Worm (Caenorhabditis elegans) whole organism, L2 larva: ENCODE measurements around the gene ufc-1.

ENCODE experiments used
- fos-1 ChIP-seq: fragments of 150-350 bp; optimal IDR thresholded peaks from 2 replicates; lab custom pipeline; 2014; ENCODE audit warnings: missing biosample characterization, missing genetic modification characterization
- lin-39 ChIP-seq: fragments of 150-350 bp; optimal IDR thresholded peaks from 2 replicates; lab custom pipeline; 2014; ENCODE audit warnings: missing biosample characterization, missing genetic modification reagents, missing genetic modification characterization
- nhr-12 ChIP-seq: fragments of 150-350 bp; optimal IDR thresholded peaks from 2 replicates; lab custom pipeline; 2014; ENCODE audit warnings: missing biosample characterization, missing genetic modification characterization
- nhr-21 ChIP-seq: fragments of 150-350 bp; optimal IDR thresholded peaks from 2 replicates; lab custom pipeline; 2014; ENCODE audit warnings: missing biosample characterization, missing genetic modification characterization
- nhr-25 ChIP-seq: fragments of 150-350 bp; sonication (generic microtip); optimal IDR thresholded peaks from 3 replicates; lab custom pipeline; 2014; ENCODE audit warnings: missing biosample characterization, missing genetic modification characterization
- skn-1 ChIP-seq: sonication (generic microtip); optimal IDR thresholded peaks from 2 replicates; lab custom pipeline; 2017; ENCODE audit warnings: missing biosample characterization, missing genetic modification characterization
- snpc-4 ChIP-seq: fragments of 150-350 bp; optimal IDR thresholded peaks from 2 replicates; lab custom pipeline; 2014; ENCODE audit warnings: missing biosample characterization, missing genetic modification characterization

ce11 chrIII:9366376-9366775 lies 35.1 kb downstream of the ufc-1 start:
- TF ChIP-seq snpc-4 (tag; lab: Kevin White, UChicago) (no peak), nhr-21 (tag; lab: Kevin White, UChicago) (no peak), nhr-12 (no peak), skn-1 (no peak), nhr-25 (tag; lab: Kevin White, UChicago) (no peak), lin-39 (tag; lab: Kevin White, UChicago) (no peak), fos-1 (tag; lab: Kevin White, UChicago) (no peak)
